Fruit fly (Drosophila melanogaster): Measurements from ENCODE around the gene CG34367.

CG34367 gene

dm6 chr2L:10334854-10335277, 18.8 kb downstream of the CG34367 start (continued):
- TF ChIP-seq peb (GFP tag; IDR thresholded peaks at IDR 0.05), result no peak
- no peak for TF ChIP-seq ken (GFP tag; IDR thresholded peaks at IDR 0.05)
- TF ChIP-seq Dad (GFP tag; optimal IDR thresholded peaks at IDR 0.05), result peak; percentile 17
- peak; percentile 53 for TF ChIP-seq CG17328 (GFP tag; IDR thresholded peaks at IDR 0.05)
- peak; percentile 93 for TF ChIP-seq lab (GFP tag; optimal IDR thresholded peaks at IDR 0.05)
- no peak for TF ChIP-seq CG17802 (tag; optimal IDR thresholded peaks at IDR 0.05)
- no peak for TF ChIP-seq toy (GFP tag; IDR thresholded peaks at IDR 0.05)
- TF ChIP-seq abd-A (tag; optimal IDR thresholded peaks at IDR 0.05), result peak; percentile 99
- no peak for TF ChIP-seq CG4360 (GFP tag; IDR thresholded peaks at IDR 0.05)
- TF ChIP-seq Trl (optimal IDR thresholded peaks at IDR 0.05), result peak in 1 of 2 experiments; percentile 31
- TF ChIP-seq Trl (GFP tag; optimal IDR thresholded peaks at IDR 0.05), result peak; percentile 45
- TF ChIP-seq CG10543 (GFP tag; optimal IDR thresholded peaks at IDR 0.05), result peak; percentile 97
- TF ChIP-seq Elba2 (GFP tag; optimal IDR thresholded peaks at IDR 0.05), result no peak
- TF ChIP-seq Abd-B (GFP tag; optimal IDR thresholded peaks at IDR 0.05), result no peak
- no peak for TF ChIP-seq CG31365 (tag; optimal IDR thresholded peaks at IDR 0.05)
- TF ChIP-seq org-1 (GFP tag; optimal IDR thresholded peaks at IDR 0.05), result no peak
- peak; percentile 70; the same call in 2 of the 3 replicates for TF ChIP-seq row (GFP tag; IDR thresholded peaks at IDR 0.05)
- TF ChIP-seq zen2 (GFP tag; IDR thresholded peaks at IDR 0.05; ENCODE audit: partially characterized antibody), result no peak; the same call in 2 of the 3 replicates
- peak; percentile 26 for TF ChIP-seq CG9609 (GFP tag; optimal IDR thresholded peaks at IDR 0.05)
- no peak; the same call in 2 of the 3 replicates for TF ChIP-seq vnd (GFP tag; IDR thresholded peaks at IDR 0.05; ENCODE audit: partially characterized antibody)
- TF ChIP-seq CG8290 (GFP tag; optimal IDR thresholded peaks at IDR 0.05), result peak; percentile 2
- peak; percentile 75 to 91 for TF ChIP-seq CG8290 (tag; optimal IDR thresholded peaks at IDR 0.05)
- TF ChIP-seq Atf6 (GFP tag; IDR thresholded peaks at IDR 0.05), result 0 out of 2 replicates have a peak, but pooled peaks have one; percentile 62
- TF ChIP-seq C15 (GFP tag; IDR thresholded peaks at IDR 0.05), result no peak
- peak; percentile 80 for TF ChIP-seq wek (GFP tag; optimal IDR thresholded peaks at IDR 0.05)
- TF ChIP-seq CG11085 (GFP tag; IDR thresholded peaks at IDR 0.05), result no peak
- TF ChIP-seq dmrt11E (tag; optimal IDR thresholded peaks at IDR 0.05), result peak; percentile 25
- TF ChIP-seq pho (GFP tag; optimal IDR thresholded peaks at IDR 0.05), result peak; percentile 18
- TF ChIP-seq nerfin-2 (GFP tag; IDR thresholded peaks at IDR 0.05; ENCODE audit: partially characterized antibody), result no peak
- TF ChIP-seq jigr1 (GFP tag; IDR thresholded peaks at IDR 0.05), result no peak
- TF ChIP-seq CG9817 (tag; optimal IDR thresholded peaks at IDR 0.05), result no peak
- peak; percentile 63 for TF ChIP-seq CG17829 (tag; optimal IDR thresholded peaks at IDR 0.05)
- peak; percentile 6 for TF ChIP-seq Hr3 (GFP tag; optimal IDR thresholded peaks at IDR 0.05)
- no peak for TF ChIP-seq Hmx (GFP tag; optimal IDR thresholded peaks at IDR 0.05)
- TF ChIP-seq CG5953 (GFP tag; IDR thresholded peaks at IDR 0.05), result 0 out of 2 replicates have a peak, but pooled peaks have one; percentile 19
- no peak for TF ChIP-seq CG18476 (GFP tag; optimal IDR thresholded peaks at IDR 0.05)
- TF ChIP-seq Oli (tag; optimal IDR thresholded peaks at IDR 0.05), result no peak
- TF ChIP-seq CG5180 (GFP tag; optimal IDR thresholded peaks at IDR 0.05), result peak; percentile 65
- peak in 1 of 2 experiments; percentile 93 for TF ChIP-seq Eip74EF (GFP tag; optimal IDR thresholded peaks at IDR 0.05)
- TF ChIP-seq CG2712 (tag; optimal IDR thresholded peaks at IDR 0.05), result peak; percentile 56
- TF ChIP-seq Dek (tag; optimal IDR thresholded peaks at IDR 0.05), result peak; percentile 60
- TF ChIP-seq CG6175 (GFP tag; IDR thresholded peaks at IDR 0.05), result no peak
- no peak for TF ChIP-seq croc (GFP tag; conservative IDR thresholded peaks at IDR 0.05)
- no peak for TF ChIP-seq CG11560 (tag; IDR thresholded peaks at IDR 0.05)
- TF ChIP-seq Doc2 (GFP tag; IDR thresholded peaks at IDR 0.05), result no peak
- no peak for TF ChIP-seq sima (GFP tag; optimal IDR thresholded peaks at IDR 0.05)
- no peak for TF ChIP-seq Rx (GFP tag; IDR thresholded peaks at IDR 0.05)
- TF ChIP-seq CG11398 (GFP tag; optimal IDR thresholded peaks at IDR 0.05), result peak; percentile 30
- TF ChIP-seq CG3407 (GFP tag; optimal IDR thresholded peaks at IDR 0.05), result peak; percentile 60
- TF ChIP-seq ac (GFP tag; optimal IDR thresholded peaks at IDR 0.05), result peak; percentile 15
- TF ChIP-seq bab2 (GFP tag; optimal IDR thresholded peaks at IDR 0.05), result peak; percentile 10

Measured in whole organism, embryonic.